Worm (Caenorhabditis elegans): ENCODE results near the gene sly-1.

DNA sequence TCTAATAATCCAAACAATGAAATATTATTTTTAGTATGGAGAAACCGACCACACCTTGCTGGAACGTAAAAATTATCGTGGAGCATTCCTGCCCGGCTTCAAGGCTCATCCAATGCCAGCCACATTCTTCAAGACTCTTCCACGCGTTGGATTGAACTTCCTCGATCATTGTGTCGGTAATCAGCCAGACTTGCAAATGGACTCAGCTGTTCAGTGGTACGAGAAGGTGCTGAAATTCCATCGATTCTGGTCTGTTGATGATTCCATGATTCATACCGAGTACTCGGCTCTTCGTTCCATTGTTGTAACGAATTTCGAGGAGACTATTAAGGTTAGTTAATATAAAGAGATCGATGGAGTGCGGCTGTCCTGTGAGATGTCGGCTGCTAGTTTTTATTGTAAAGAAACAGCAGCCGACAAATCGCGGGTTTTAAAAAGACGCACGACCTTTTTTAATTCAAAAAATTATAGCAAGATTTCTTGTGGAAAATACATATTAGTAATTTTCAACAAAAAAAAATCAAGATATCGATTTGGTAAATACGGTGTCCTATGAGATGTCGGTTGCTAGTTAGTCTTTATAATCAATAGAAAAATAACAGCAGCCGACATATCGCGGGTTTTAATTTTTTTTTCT lies 29.3 kb downstream of the sly-1 start:
- TF ChIP-seq tbx-8 (GFP tag; optimal IDR thresholded peaks at IDR 0.05) = no peak
- no peak for TF ChIP-seq hlh-1 (tag; optimal IDR thresholded peaks at IDR 0.05)
- no peak for TF ChIP-seq mep-1 (tag; optimal IDR thresholded peaks at IDR 0.05)
- TF ChIP-seq nhr-12 (tag; optimal IDR thresholded peaks at IDR 0.05) = no peak
- no peak for TF ChIP-seq elt-1 (tag; optimal IDR thresholded peaks at IDR 0.05; ENCODE audit: borderline replicate concordance, insufficient read depth)
- no peak for TF ChIP-seq pha-4 (tag; optimal IDR thresholded peaks at IDR 0.05)
- no peak for TF ChIP-seq unc-62 (GFP tag; optimal IDR thresholded peaks at IDR 0.05)
- no peak for TF ChIP-seq lsy-2 (tag; optimal IDR thresholded peaks at IDR 0.05)
- no peak for TF ChIP-seq nhr-237 (tag; optimal IDR thresholded peaks at IDR 0.05)
- TF ChIP-seq lin-13 (tag; optimal IDR thresholded peaks at IDR 0.05) = no peak
- TF ChIP-seq snpc-4 (tag; optimal IDR thresholded peaks at IDR 0.05) = no peak
- no peak for TF ChIP-seq nhr-76 (tag; optimal IDR thresholded peaks at IDR 0.05)
- TF ChIP-seq ceh-39 (tag; optimal IDR thresholded peaks at IDR 0.05) = no peak
- TF ChIP-seq drap-1 (GFP tag; optimal IDR thresholded peaks at IDR 0.05) = no peak
